Worm (Caenorhabditis elegans) whole organism, L2 larva: ENCODE results near the gene mmaa-1.

Source experiments
- ama-1 ChIP-seq: fragments of 150-350 bp; optimal IDR thresholded peaks from 2 replicates; lab custom pipeline; 2018; ENCODE audit warnings: inconsistent platforms
- nhr-77 ChIP-seq: fragments of 150-350 bp; optimal IDR thresholded peaks from 2 replicates; lab custom pipeline; 2014; ENCODE audit warnings: missing biosample characterization, missing genetic modification characterization
- unc-62 ChIP-seq: fragments of 150-350 bp; optimal IDR thresholded peaks from 2 replicates; lab custom pipeline; 2014; ENCODE audit warnings: missing biosample characterization, missing genetic modification reagents, missing genetic modification characterization
- zag-1 ChIP-seq: fragments of 150-350 bp; optimal IDR thresholded peaks from 2 replicates; lab custom pipeline; 2014; ENCODE audit warnings: missing biosample characterization, missing genetic modification characterization

- TF ChIP-seq nhr-77 (no peak), zag-1 (tag; lab: Kevin White, UChicago) (no peak), ama-1 (lab: Kevin White, UChicago) (no peak), unc-62 (GFP tag; lab: Kevin White, UChicago) (no peak)
Measured at ce11 chrII:7100838-7101237, at the start of gene mmaa-1.
